Fruit fly (Drosophila melanogaster): ENCODE data around the gene Adgf-B.
A peak's percentile ranks its signal among the peaks of the same experiment; 100 is the strongest.

Gene Adgf-B

dm6 chr3L:17750488-17750887, at the start of gene Adgf-B:
Adgf-B (minus strand) TSS chr3L:17750588.
- no peak for TF ChIP-seq CG17801 (GFP tag; optimal IDR thresholded peaks at IDR 0.05; ENCODE audit: partially characterized antibody)

dm6 chr3L:17797494-17797893, 47.1 kb upstream of the Adgf-B start, which contains the start of gene CG42816:
CG42816 (minus strand) TSS chr3L:17797594.
- no peak for TF ChIP-seq CG17801 (GFP tag; optimal IDR thresholded peaks at IDR 0.05; ENCODE audit: partially characterized antibody)

- TF ChIP-seq CG17801 (GFP tag; optimal IDR thresholded peaks at IDR 0.05; ENCODE audit: partially characterized antibody): no peak
These were observed 41.1 kb upstream of the Adgf-B start for dm6 chr3L:17791495-17791894.

- no peak for TF ChIP-seq CG17801 (GFP tag; optimal IDR thresholded peaks at IDR 0.05; ENCODE audit: partially characterized antibody)
These were observed 40.9 kb upstream of the Adgf-B start, which contains the start of gene CG42815 for dm6 chr3L:17791467-17791494. CG42815 (minus strand) TSS chr3L:17791486.

dm6 chr3L:17791067-17791466, 40.7 kb upstream of the Adgf-B start:
- TF ChIP-seq CG17801 (GFP tag; optimal IDR thresholded peaks at IDR 0.05; ENCODE audit: partially characterized antibody): no peak

- TF ChIP-seq CG17801 (GFP tag; optimal IDR thresholded peaks at IDR 0.05; ENCODE audit: partially characterized antibody): no peak
These were observed 13.6 kb upstream of the Adgf-B start, which contains the start of the genes Adgf-A and Adgf-A2 for dm6 chr3L:17763987-17764386. Adgf-A (minus strand) TSS chr3L:17764158. Adgf-A2 (minus strand) TSS chr3L:17764158.

dm6 chr3L:17759072-17759747, 8.8 kb upstream of the Adgf-B start, which contains the start of gene CG32181:
CG32181 (plus strand) TSS chr3L:17759697.
- TF ChIP-seq CG17801 (GFP tag; optimal IDR thresholded peaks at IDR 0.05; ENCODE audit: partially characterized antibody): no peak

dm6 chr3L:17758084-17758211, 7.6 kb upstream of the Adgf-B start, which contains the start of gene CG32182:
CG32182 (plus strand) TSS chr3L:17758112.
- TF ChIP-seq CG17801 (GFP tag; optimal IDR thresholded peaks at IDR 0.05; ENCODE audit: partially characterized antibody): no peak

dm6 chr3L:17757156-17758083, 7.0 kb upstream of the Adgf-B start:
- TF ChIP-seq CG17801 (GFP tag; optimal IDR thresholded peaks at IDR 0.05; ENCODE audit: partially characterized antibody): no peak

dm6 chr3L:17754285-17754684, 3.9 kb upstream of the Adgf-B start:
- no peak for TF ChIP-seq CG17801 (GFP tag; optimal IDR thresholded peaks at IDR 0.05; ENCODE audit: partially characterized antibody)

dm6 chr3L:17746760-17747159, 3.6 kb downstream of the Adgf-B start, which contains the start of gene CG6034:
CG6034 (minus strand) TSS chr3L:17746860.
- no peak for TF ChIP-seq CG17801 (GFP tag; optimal IDR thresholded peaks at IDR 0.05; ENCODE audit: partially characterized antibody)

dm6 chr3L:17742531-17742930, 7.9 kb downstream of the Adgf-B start:
- no peak for TF ChIP-seq CG17801 (GFP tag; optimal IDR thresholded peaks at IDR 0.05; ENCODE audit: partially characterized antibody)

dm6 chr3L:17740471-17740870, 9.9 kb downstream of the Adgf-B start, which contains the start of gene CG7460:
CG7460 (plus strand) TSS chr3L:17740540.
- TF ChIP-seq CG17801 (GFP tag; optimal IDR thresholded peaks at IDR 0.05; ENCODE audit: partially characterized antibody): peak; percentile 77

dm6 chr3L:17739627-17740026, 10.8 kb downstream of the Adgf-B start:
- no peak for TF ChIP-seq CG17801 (GFP tag; optimal IDR thresholded peaks at IDR 0.05; ENCODE audit: partially characterized antibody)

dm6 chr3L:17729278-17729677, 21.1 kb downstream of the Adgf-B start, which contains the start of gene CG6052:
CG6052 (minus strand) TSS chr3L:17729378.
- TF ChIP-seq CG17801 (GFP tag; optimal IDR thresholded peaks at IDR 0.05; ENCODE audit: partially characterized antibody): no peak

dm6 chr3L:17719754-17720153, 30.6 kb downstream of the Adgf-B start, which contains the start of gene CheB74a:
CheB74a (minus strand) TSS chr3L:17719854.
- TF ChIP-seq CG17801 (GFP tag; optimal IDR thresholded peaks at IDR 0.05; ENCODE audit: partially characterized antibody): no peak

All from ovary, adult (tissue).